Worm (Caenorhabditis elegans) whole organism, late embryonic: Measurements from ENCODE around the gene C23G10.10.

Experiments
- C38D4.7 ChIP-seq: fragments of 200-800 bp; sonication (Bioruptor generic); optimal IDR thresholded peaks from 2 replicates; lab custom pipeline; 2018; ENCODE audit warnings: mild to moderate bottlenecking, missing genetic modification characterization, moderate library complexity, missing compliant biosample characterization
- ama-1 ChIP-seq: fragments of 150-350 bp; optimal IDR thresholded peaks from 2 replicates; lab custom pipeline; 2014
- ceh-14 ChIP-seq: sonication (generic microtip); optimal IDR thresholded peaks from 2 replicates; lab custom pipeline; 2016; ENCODE audit warnings: missing genotype, missing genetic modification characterization, missing compliant biosample characterization
- ceh-19 ChIP-seq: fragments of 200-800 bp; sonication (Bioruptor generic); optimal IDR thresholded peaks from 2 replicates; lab custom pipeline; 2018; ENCODE audit warnings: mild to moderate bottlenecking, missing genetic modification characterization, missing compliant biosample characterization
- ceh-2 ChIP-seq: sonication (generic microtip); optimal IDR thresholded peaks from 2 replicates; lab custom pipeline; 2016; ENCODE audit warnings: missing genotype, missing genetic modification characterization, missing compliant biosample characterization
- ceh-31 ChIP-seq: sonication (generic microtip); optimal IDR thresholded peaks from 2 replicates; lab custom pipeline; 2016; ENCODE audit warnings: missing genetic modification characterization, missing compliant biosample characterization
- ceh-34 ChIP-seq: sonication (generic microtip); optimal IDR thresholded peaks from 2 replicates; lab custom pipeline; 2016; ENCODE audit warnings: mild to moderate bottlenecking, missing genetic modification characterization, missing compliant biosample characterization
- ceh-48 ChIP-seq: sonication (generic microtip); optimal IDR thresholded peaks from 2 replicates; lab custom pipeline; 2016; ENCODE audit warnings: missing genetic modification characterization, inconsistent platforms, missing compliant biosample characterization
- ceh-9 ChIP-seq: sonication (generic microtip); optimal IDR thresholded peaks from 2 replicates; lab custom pipeline; 2016; ENCODE audit warnings: mild to moderate bottlenecking, missing genetic modification characterization, inconsistent platforms, missing compliant biosample characterization
- dmd-4 ChIP-seq: sonication (generic microtip); optimal IDR thresholded peaks from 2 replicates; lab custom pipeline; 2016; ENCODE audit warnings: borderline replicate concordance, missing genetic modification characterization, missing compliant biosample characterization
- dve-1 ChIP-seq: sonication (generic microtip); optimal IDR thresholded peaks from 2 replicates; lab custom pipeline; 2017; ENCODE audit warnings: antibody characterized with exemption, mild to moderate bottlenecking, missing genetic modification characterization, missing compliant biosample characterization
- elt-2 ChIP-seq: sonication (generic microtip); optimal IDR thresholded peaks from 2 replicates; lab custom pipeline; 2016; ENCODE audit warnings: missing genetic modification reagents, missing genetic modification characterization, missing compliant biosample characterization
- elt-4 ChIP-seq: sonication (generic microtip); optimal IDR thresholded peaks from 2 replicates; lab custom pipeline; 2016; ENCODE audit warnings: missing genetic modification characterization, missing compliant biosample characterization
- ets-4 ChIP-seq: sonication (generic microtip); optimal IDR thresholded peaks from 2 replicates; lab custom pipeline; 2016; ENCODE audit warnings: missing genetic modification characterization, missing compliant biosample characterization
- eyg-1 ChIP-seq: sonication (generic microtip); optimal IDR thresholded peaks from 2 replicates; lab custom pipeline; 2016; ENCODE audit warnings: missing genotype, missing genetic modification characterization, missing compliant biosample characterization
- fkh-6 ChIP-seq: sonication (generic microtip); optimal IDR thresholded peaks from 2 replicates; lab custom pipeline; 2016; ENCODE audit warnings: missing genetic modification characterization, missing compliant biosample characterization
- hlh-13 ChIP-seq: fragments of 200-800 bp; sonication (Bioruptor generic); optimal IDR thresholded peaks from 2 replicates; lab custom pipeline; 2018; ENCODE audit warnings: mild to moderate bottlenecking, missing genetic modification characterization, missing compliant biosample characterization
- hlh-15 ChIP-seq: sonication (generic microtip); optimal IDR thresholded peaks from 2 replicates; lab custom pipeline; 2016; ENCODE audit warnings: missing genetic modification characterization, missing compliant biosample characterization
- hlh-30 ChIP-seq: sonication (generic microtip); optimal IDR thresholded peaks from 2 replicates; lab custom pipeline; 2017; ENCODE audit warnings: antibody characterized with exemption, missing genetic modification characterization, missing compliant biosample characterization; ENCODE audit not compliant: insufficient read depth
- nfya-1 ChIP-seq: sonication (generic microtip); optimal IDR thresholded peaks from 2 replicates; lab custom pipeline; 2017; ENCODE audit warnings: missing genetic modification characterization, mild to moderate bottlenecking, missing compliant biosample characterization, antibody characterized with exemption, moderate library complexity
- nhr-232 ChIP-seq: sonication (generic microtip); optimal IDR thresholded peaks from 2 replicates; lab custom pipeline; 2016; ENCODE audit warnings: missing genetic modification characterization, missing compliant biosample characterization
- pag-3 ChIP-seq: sonication (generic microtip); optimal IDR thresholded peaks from 2 replicates; lab custom pipeline; 2016; ENCODE audit warnings: missing compliant biosample characterization, missing genetic modification characterization, borderline replicate concordance
- pat-9 ChIP-seq: fragments of 200-800 bp; sonication (Bioruptor generic); optimal IDR thresholded peaks from 2 replicates; lab custom pipeline; 2018; ENCODE audit warnings: mild to moderate bottlenecking, missing genetic modification characterization, moderate library complexity, missing compliant biosample characterization
- pax-1 ChIP-seq: fragments of 150-350 bp; optimal IDR thresholded peaks from 2 replicates; lab custom pipeline; 2014; ENCODE audit warnings: missing biosample characterization, missing genetic modification characterization
- pha-2 ChIP-seq: sonication (generic microtip); optimal IDR thresholded peaks from 2 replicates; lab custom pipeline; 2017; ENCODE audit warnings: mild to moderate bottlenecking, missing genetic modification characterization, missing compliant biosample characterization
- pha-4 ChIP-seq: fragments of 150-350 bp; optimal IDR thresholded peaks from 2 replicates; lab custom pipeline; 2018; ENCODE audit warnings: missing biosample characterization, missing genetic modification reagents, missing genetic modification characterization
- sdc-2 ChIP-seq: sonication (generic microtip); optimal IDR thresholded peaks from 2 replicates; lab custom pipeline; 2016; ENCODE audit warnings: missing genotype, missing genetic modification characterization, missing compliant biosample characterization
- tbx-7 ChIP-seq: sonication (generic microtip); optimal IDR thresholded peaks from 2 replicates; lab custom pipeline; 2016; ENCODE audit warnings: missing genotype, missing genetic modification characterization, missing compliant biosample characterization
- ttx-3 ChIP-seq: sonication (generic microtip); optimal IDR thresholded peaks from 2 replicates; lab custom pipeline; 2016; ENCODE audit warnings: missing genetic modification reagents, missing genetic modification characterization, missing compliant biosample characterization
- unc-42 ChIP-seq: sonication (generic microtip); optimal IDR thresholded peaks from 2 replicates; lab custom pipeline; 2016; ENCODE audit warnings: missing genotype, missing genetic modification characterization, missing compliant biosample characterization
- unc-55 ChIP-seq: sonication (generic microtip); optimal IDR thresholded peaks from 2 replicates; lab custom pipeline; 2017; ENCODE audit warnings: missing biosample characterization, missing genetic modification reagents, missing genetic modification characterization
- ztf-16 ChIP-seq: sonication (generic microtip); optimal IDR thresholded peaks from 2 replicates; lab custom pipeline; 2017; ENCODE audit warnings: missing genetic modification characterization, missing compliant biosample characterization

The C23G10.10 gene

DNA sequence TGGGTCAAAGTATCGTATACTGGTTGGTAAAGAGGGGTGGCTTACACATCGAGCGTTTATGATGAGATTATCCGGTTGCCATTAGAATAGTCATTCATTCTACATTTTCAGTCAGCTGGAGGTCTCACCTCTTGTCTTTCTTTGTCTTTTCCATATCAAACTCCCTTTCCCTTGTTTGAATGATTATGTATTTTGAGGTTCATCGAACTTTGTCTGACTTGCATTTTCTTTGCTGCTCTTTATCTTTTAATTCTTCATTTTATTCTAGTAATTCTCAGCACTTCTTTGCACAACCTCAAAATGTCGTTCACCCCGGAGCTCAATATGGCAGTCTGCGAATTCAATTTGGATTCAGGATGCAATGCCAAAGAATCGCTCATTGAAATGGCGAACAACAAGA lies 26.7 kb upstream of the C23G10.10 start, which contains the start of gene T12A2.3:
Gene T12A2.3 (plus strand): TSS at position 301 of the 400 bp plus-strand sequence.
- TF ChIP-seq ceh-2: no peak
- TF ChIP-seq ttx-3 (tag; lab: Kevin White, UChicago): no peak
- TF ChIP-seq ceh-34 (tag; lab: Kevin White, UChicago): no peak
- no peak for TF ChIP-seq elt-2 (tag; lab: Kevin White, UChicago)
- TF ChIP-seq ztf-16 (tag; lab: Kevin White, UChicago): no peak
- TF ChIP-seq ets-4: no peak
- TF ChIP-seq, all 69 proteins: peak for 0

DNA sequence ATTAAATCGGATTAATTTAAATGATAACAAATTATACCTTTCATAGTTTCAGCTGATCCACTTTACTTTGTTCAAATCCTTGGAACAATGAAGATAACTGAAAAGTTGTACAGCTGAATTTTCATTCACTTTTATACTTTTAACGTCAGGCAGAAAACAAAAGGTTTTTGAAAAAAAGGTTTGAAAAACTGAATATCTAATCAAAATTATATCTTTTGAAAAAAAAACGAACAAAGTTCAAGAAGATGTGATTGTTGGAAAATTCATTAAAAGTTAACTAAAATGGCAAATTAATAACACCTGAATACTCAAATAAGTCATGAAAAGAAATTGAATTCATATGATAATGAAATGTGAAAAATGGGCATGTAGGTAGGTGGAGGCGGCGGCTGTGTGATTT lies 22.8 kb upstream of the C23G10.10 start, which contains the start of gene T12A2.21:
Gene T12A2.21 (minus strand): TSS at position 101 of the 400 bp plus-strand sequence.
- no peak for TF ChIP-seq ama-1 (lab: Kevin White, UChicago)
- no peak for TF ChIP-seq ceh-9 (tag; lab: Kevin White, UChicago)
- TF ChIP-seq dmd-4 (tag; lab: Kevin White, UChicago): no peak
- TF ChIP-seq nhr-232: no peak
- no peak for TF ChIP-seq ceh-19
- TF ChIP-seq elt-2 (tag; lab: Kevin White, UChicago): no peak
- no peak for TF ChIP-seq dve-1
- no peak for TF ChIP-seq ztf-16 (tag; lab: Kevin White, UChicago)
- TF ChIP-seq hlh-30: no peak
- TF ChIP-seq pag-3 (tag; lab: Kevin White, UChicago): no peak
- TF ChIP-seq pha-4 (tag; lab: Kevin White, UChicago): no peak
- TF ChIP-seq sdc-2: no peak
- TF ChIP-seq elt-4 (tag; lab: Kevin White, UChicago): no peak
- no peak for TF ChIP-seq ceh-31
- TF ChIP-seq unc-42 (tag; lab: Kevin White, UChicago): no peak
- TF ChIP-seq fkh-6 (tag; lab: Kevin White, UChicago): no peak
- TF ChIP-seq nfya-1 (tag; lab: Kevin White, UChicago): no peak
- no peak for TF ChIP-seq eyg-1 (tag; lab: Kevin White, UChicago)
- TF ChIP-seq unc-55 (GFP tag; lab: Kevin White, UChicago): no peak

DNA sequence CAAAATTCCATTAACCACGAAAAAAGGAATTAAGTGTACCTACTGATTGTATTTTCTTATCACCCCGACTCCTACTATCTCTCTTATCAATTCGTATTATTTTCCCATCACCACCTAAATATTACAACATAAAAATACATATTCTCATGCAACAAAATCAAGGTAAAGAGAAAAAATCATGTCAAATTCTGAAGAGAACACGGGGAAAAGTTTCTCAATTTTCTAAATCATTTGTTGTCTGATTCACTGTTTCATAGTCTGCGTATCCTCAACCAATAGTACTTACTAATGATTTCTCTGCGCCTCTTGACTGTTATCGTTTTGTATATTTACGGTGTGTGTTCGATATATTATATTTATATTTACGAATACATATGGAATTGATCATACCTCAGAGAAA lies 18.1 kb upstream of the C23G10.10 start:
- TF ChIP-seq elt-2 (tag; lab: Kevin White, UChicago): peak; percentile 85
- no peak for TF ChIP-seq pat-9 (tag; lab: Kevin White, UChicago)

DNA sequence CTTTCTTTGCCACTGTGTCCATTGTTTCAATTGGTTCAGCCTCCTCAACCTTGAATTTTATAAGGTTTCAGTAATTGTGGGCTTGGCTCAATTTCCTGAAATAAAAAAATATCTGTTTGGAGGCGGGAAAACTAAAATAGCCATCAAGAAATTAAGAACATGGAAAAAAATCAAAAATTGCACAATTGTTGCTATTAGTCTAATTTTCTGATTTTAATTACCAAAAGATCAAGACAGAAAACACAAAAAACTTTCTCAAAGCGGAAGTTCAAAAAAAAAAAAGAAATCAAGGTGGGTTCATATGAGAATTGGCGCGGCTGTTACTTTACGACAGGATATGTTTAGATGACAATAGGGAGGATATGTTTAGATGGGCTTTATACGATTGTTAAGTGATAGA lies 17.1 kb upstream of the C23G10.10 start, which contains the start of gene esyt-2:
Gene esyt-2 (minus strand): TSS at position 101 of the 400 bp plus-strand sequence.
- TF ChIP-seq hlh-13: no peak
- no peak for TF ChIP-seq eyg-1 (tag; lab: Kevin White, UChicago)

DNA sequence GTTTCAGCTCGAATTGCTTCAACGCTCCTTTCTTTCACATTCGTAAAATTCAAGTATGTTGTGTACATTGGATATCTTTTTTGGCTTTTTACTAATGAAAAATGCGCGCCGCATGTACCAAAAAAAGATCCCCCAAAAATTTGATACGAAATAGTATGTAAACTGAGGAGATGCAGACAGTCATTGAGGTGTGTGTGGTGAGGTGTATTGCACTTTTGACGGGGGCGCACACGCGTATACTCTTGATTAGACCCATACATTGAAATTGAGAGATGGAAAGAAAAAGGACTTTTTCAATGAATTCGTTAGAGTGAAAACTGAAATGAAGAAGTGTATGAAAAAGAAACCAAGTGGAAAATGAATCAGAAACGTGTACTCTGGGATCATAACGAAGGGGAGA lies 7.6 kb upstream of the C23G10.10 start:
- TF ChIP-seq dmd-4 (tag; lab: Kevin White, UChicago) (no peak), pha-2 (no peak), ceh-31 (no peak), ceh-14 (tag; lab: Kevin White, UChicago) (no peak), tbx-7 (tag; lab: Kevin White, UChicago) (no peak), unc-55 (GFP tag; lab: Kevin White, UChicago) (no peak), ama-1 (lab: Kevin White, UChicago) (no peak), C38D4.7 (GFP tag; lab: Kevin White, UChicago) (no peak), ceh-48 (no peak), pax-1 (tag; lab: Kevin White, UChicago) (no peak), nfya-1 (tag; lab: Kevin White, UChicago) (no peak), hlh-15 (tag; lab: Kevin White, UChicago) (no peak), ztf-16 (tag; lab: Kevin White, UChicago) (no peak)
